Worm (Caenorhabditis elegans): ENCODE results near the gene C55C3.7.

The C55C3.7 gene

DNA sequence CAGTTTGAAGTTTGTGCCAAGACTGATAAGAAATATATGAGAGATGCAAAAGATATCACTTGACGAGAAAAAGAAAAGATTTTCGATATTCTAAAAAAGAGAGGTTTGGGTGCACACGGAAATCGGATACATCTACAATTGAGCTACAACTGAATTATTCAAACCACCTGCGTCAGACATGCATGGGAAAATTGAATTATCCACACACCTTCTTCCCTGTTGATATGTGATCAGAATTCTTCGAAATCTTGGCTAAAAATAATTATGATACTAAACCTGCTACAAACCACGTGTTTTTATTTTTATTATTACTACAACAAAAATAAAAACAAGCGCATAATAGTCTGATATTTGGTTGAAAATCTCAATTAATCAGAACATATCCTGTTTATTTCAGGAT, 24.2 kb downstream of the C55C3.7 start:
- no peak for TF ChIP-seq ceh-39 (tag; optimal IDR thresholded peaks at IDR 0.05)
- no peak for TF ChIP-seq mep-1 (tag; optimal IDR thresholded peaks at IDR 0.05)
- TF ChIP-seq tbx-8 (GFP tag; optimal IDR thresholded peaks at IDR 0.05): no peak
- TF ChIP-seq mab-5 (tag; optimal IDR thresholded peaks at IDR 0.05): no peak
- TF ChIP-seq ces-1 (GFP tag; optimal IDR thresholded peaks at IDR 0.05): peak; percentile 19

DNA sequence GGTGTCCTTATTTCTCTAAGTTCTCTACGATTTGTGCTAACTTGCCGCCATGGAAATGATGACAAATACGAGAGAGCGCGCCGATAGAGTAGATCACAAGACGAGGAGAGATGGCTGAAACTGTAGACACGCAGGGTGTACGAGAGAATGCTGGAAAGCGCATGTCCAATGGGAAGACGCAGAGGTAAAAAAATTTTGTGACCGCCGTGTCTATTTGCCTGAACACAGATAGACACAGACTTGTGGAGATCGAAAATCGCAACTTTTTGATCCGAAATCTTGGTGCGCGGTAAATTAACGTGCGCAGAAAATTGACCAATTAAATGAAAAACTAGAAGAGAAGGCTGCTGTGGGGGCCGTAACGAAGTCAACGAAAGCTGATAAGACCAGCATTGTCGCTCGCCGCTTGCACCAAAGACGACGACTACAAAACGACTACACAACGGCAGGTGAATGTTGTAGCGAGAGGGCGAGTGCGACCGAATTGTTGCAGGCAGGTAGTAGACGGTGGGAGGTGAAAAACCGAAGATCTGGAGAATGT, 25.3 kb downstream of the C55C3.7 start:
- peak; percentile 27 for TF ChIP-seq elt-1 (tag; optimal IDR thresholded peaks at IDR 0.05; ENCODE audit: borderline replicate concordance, insufficient read depth)
- peak; percentile 50 for TF ChIP-seq pha-4 (tag; optimal IDR thresholded peaks at IDR 0.05)
- peak; percentile 85 for TF ChIP-seq nhr-237 (tag; optimal IDR thresholded peaks at IDR 0.05)
- TF ChIP-seq unc-62 (GFP tag; optimal IDR thresholded peaks at IDR 0.05): peak; percentile 49
- peak; percentile 41 for TF ChIP-seq unc-120 (tag; optimal IDR thresholded peaks at IDR 0.05; ENCODE audit: poor library complexity, severe bottlenecking)
- no peak for TF ChIP-seq ztf-11 (tag; optimal IDR thresholded peaks at IDR 0.05)
- TF ChIP-seq tbx-8 (GFP tag; optimal IDR thresholded peaks at IDR 0.05): no peak
- TF ChIP-seq snpc-4 (tag; optimal IDR thresholded peaks at IDR 0.05): no peak
- no peak for TF ChIP-seq M03D4.4 (tag; optimal IDR thresholded peaks at IDR 0.05)
- no peak for TF ChIP-seq sem-2 (GFP tag; optimal IDR thresholded peaks at IDR 0.05)
- TF ChIP-seq bed-3 (GFP tag; optimal IDR thresholded peaks at IDR 0.05): no peak
- TF ChIP-seq flh-1 (GFP tag; optimal IDR thresholded peaks at IDR 0.05): no peak
- peak; percentile 10 for TF ChIP-seq blmp-1 (tag; optimal IDR thresholded peaks at IDR 0.05)
- no peak for TF ChIP-seq nhr-28 (tag; optimal IDR thresholded peaks at IDR 0.05)
- TF ChIP-seq ceh-83 (GFP tag; optimal IDR thresholded peaks at IDR 0.05): no peak
- TF ChIP-seq ham-2 (GFP tag; optimal IDR thresholded peaks at IDR 0.05): peak; percentile 73

DNA sequence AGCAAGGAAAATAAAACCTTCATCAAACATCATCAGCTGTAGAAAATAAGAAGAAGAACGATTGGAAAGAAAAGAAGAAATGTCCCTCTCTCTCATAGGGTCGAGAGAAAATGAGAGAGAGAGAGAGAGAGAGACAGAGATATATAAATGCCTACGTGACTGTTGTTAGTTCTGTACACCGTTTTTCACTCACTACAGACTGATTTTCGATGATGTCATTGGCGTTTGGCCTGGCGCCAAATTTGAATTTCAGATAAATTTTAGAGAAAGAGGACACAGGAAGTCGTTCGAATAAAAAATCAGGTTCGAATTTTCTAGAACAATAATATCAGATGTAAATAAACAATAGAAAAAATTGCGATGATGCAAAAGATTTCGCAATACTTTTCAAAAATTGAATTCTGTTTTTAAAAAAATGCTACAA, 26.5 kb downstream of the C55C3.7 start:
- TF ChIP-seq unc-62 (GFP tag; optimal IDR thresholded peaks at IDR 0.05) (peak; percentile 47), blmp-1 (tag; optimal IDR thresholded peaks at IDR 0.05) (no peak), unc-120 (tag; optimal IDR thresholded peaks at IDR 0.05; ENCODE audit: poor library complexity, severe bottlenecking) (no peak), bed-3 (GFP tag; optimal IDR thresholded peaks at IDR 0.05) (no peak), elt-3 (tag; optimal IDR thresholded peaks at IDR 0.05) (peak; percentile 16), flh-1 (GFP tag; optimal IDR thresholded peaks at IDR 0.05) (no peak), nhr-2 (tag; optimal IDR thresholded peaks at IDR 0.05) (no peak), nhr-28 (tag; optimal IDR thresholded peaks at IDR 0.05) (peak; percentile 67), nhr-237 (tag; optimal IDR thresholded peaks at IDR 0.05) (peak; percentile 86), pha-4 (tag; optimal IDR thresholded peaks at IDR 0.05) (no peak)

DNA sequence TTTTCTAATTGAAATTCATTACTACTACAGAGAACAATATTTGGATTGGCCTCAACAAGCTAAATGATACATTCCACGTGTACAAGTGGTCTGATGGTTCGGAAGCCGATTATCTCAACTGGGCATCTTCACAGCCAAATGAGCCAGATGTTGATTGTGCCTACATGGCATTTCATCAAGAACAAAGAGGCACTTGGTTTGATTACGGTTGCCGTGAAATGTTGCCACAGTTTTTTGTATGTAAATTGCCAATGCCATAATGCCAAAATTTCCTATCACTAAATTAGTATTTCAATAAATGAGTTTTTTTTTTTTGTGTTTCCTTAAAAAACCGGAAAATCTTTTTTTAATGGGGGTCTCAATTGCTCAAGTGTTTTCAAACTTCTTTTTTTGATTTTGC, 27.8 kb downstream of the C55C3.7 start:
- no peak for TF ChIP-seq M03D4.4 (tag; optimal IDR thresholded peaks at IDR 0.05)
- no peak for TF ChIP-seq tbx-8 (GFP tag; optimal IDR thresholded peaks at IDR 0.05)
- TF ChIP-seq unc-39 (tag; optimal IDR thresholded peaks at IDR 0.05): no peak
- no peak for TF ChIP-seq ham-2 (GFP tag; optimal IDR thresholded peaks at IDR 0.05)
- no peak for TF ChIP-seq mab-5 (tag; optimal IDR thresholded peaks at IDR 0.05)
- TF ChIP-seq blmp-1 (tag; optimal IDR thresholded peaks at IDR 0.05): no peak
- TF ChIP-seq nhr-237 (tag; optimal IDR thresholded peaks at IDR 0.05): no peak
- no peak for TF ChIP-seq ceh-83 (GFP tag; optimal IDR thresholded peaks at IDR 0.05)
- no peak for TF ChIP-seq sem-2 (GFP tag; optimal IDR thresholded peaks at IDR 0.05)
- no peak for TF ChIP-seq elt-1 (tag; optimal IDR thresholded peaks at IDR 0.05; ENCODE audit: borderline replicate concordance, insufficient read depth)
- TF ChIP-seq pha-4 (tag; optimal IDR thresholded peaks at IDR 0.05): no peak
- no peak for TF ChIP-seq unc-120 (tag; optimal IDR thresholded peaks at IDR 0.05; ENCODE audit: poor library complexity, severe bottlenecking)
- TF ChIP-seq mls-2 (tag; optimal IDR thresholded peaks at IDR 0.05): no peak
- TF ChIP-seq snpc-4 (tag; optimal IDR thresholded peaks at IDR 0.05): no peak
- TF ChIP-seq ceh-39 (tag; optimal IDR thresholded peaks at IDR 0.05): no peak
- TF ChIP-seq unc-62 (GFP tag; optimal IDR thresholded peaks at IDR 0.05): no peak

DNA sequence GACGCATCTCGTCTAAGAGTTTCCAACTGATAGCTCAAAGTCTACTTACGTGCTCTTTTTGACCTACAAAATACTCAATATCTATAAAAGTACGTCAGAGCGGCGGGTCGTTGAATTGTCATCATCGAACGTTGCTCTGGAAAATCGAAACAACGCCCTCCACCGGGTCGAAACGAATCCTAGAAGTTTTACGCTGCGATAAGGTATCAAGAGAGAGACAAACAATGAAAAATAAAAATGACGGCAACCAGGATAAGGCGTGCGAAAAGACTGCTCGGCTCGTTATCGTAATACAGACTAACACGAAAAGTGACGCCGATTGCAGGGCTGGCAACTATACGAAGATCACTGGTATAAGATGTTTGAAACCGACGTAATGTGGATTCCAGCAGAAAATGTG, 28.2 kb downstream of the C55C3.7 start:
- no peak for TF ChIP-seq mls-2 (tag; optimal IDR thresholded peaks at IDR 0.05)
- no peak for TF ChIP-seq unc-62 (GFP tag; optimal IDR thresholded peaks at IDR 0.05)
- no peak for TF ChIP-seq lin-13 (tag; optimal IDR thresholded peaks at IDR 0.05)

DNA sequence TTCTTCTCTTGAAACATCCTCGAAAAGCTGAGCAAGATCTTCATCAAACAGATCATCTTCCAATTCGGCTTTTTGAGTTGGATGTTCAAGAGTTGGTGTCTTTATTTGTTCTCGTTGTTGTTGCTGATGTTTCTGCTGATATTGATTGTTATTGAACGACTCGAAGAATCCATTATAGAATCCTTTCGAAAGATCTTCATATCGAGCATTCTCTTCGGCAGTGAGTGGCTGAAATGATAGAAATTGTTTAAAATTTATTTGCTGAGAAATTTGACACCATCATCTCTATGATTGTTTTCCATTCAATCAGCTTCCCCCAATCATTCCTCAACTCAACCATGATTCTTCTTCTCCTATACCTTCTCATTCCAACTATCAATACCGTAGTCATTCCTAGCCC, 28.8 kb downstream of the C55C3.7 start, which contains the start of gene clec-178:
TSS of gene clec-178 (plus strand) at position 301 of the 400 bp plus-strand sequence.
- TF ChIP-seq nhr-28 (tag; optimal IDR thresholded peaks at IDR 0.05) (no peak), mls-2 (tag; optimal IDR thresholded peaks at IDR 0.05) (no peak), nhr-237 (tag; optimal IDR thresholded peaks at IDR 0.05) (no peak), zip-8 (tag; optimal IDR thresholded peaks at IDR 0.05) (no peak), unc-120 (tag; optimal IDR thresholded peaks at IDR 0.05; ENCODE audit: poor library complexity, severe bottlenecking) (no peak), snpc-4 (tag; optimal IDR thresholded peaks at IDR 0.05) (no peak), pha-4 (tag; optimal IDR thresholded peaks at IDR 0.05) (no peak), elt-1 (tag; optimal IDR thresholded peaks at IDR 0.05; ENCODE audit: borderline replicate concordance, insufficient read depth) (no peak)
